Worm (Caenorhabditis elegans) whole organism, mixed stage, embryonic: ENCODE data around the gene F17E9.2.

ENCODE experiments used
- bed-3 ChIP-seq: fragments of 200-800 bp; sonication (Bioruptor generic); optimal IDR thresholded peaks from 3 replicates; lab custom pipeline; 2018; ENCODE audit warnings: mild to moderate bottlenecking, missing genetic modification characterization, moderate library complexity, missing compliant biosample characterization
- ceh-39 ChIP-seq: fragments of 150-350 bp; optimal IDR thresholded peaks from 2 replicates; lab custom pipeline; 2014; ENCODE audit warnings: missing biosample characterization, missing genetic modification characterization
- ceh-43 ChIP-seq: fragments of 200-800 bp; sonication (Bioruptor generic); optimal IDR thresholded peaks from 2 replicates; lab custom pipeline; 2018; ENCODE audit warnings: mild to moderate bottlenecking, missing genetic modification characterization, moderate library complexity, missing compliant biosample characterization
- ces-1 ChIP-seq: fragments of 150-350 bp; optimal IDR thresholded peaks from 2 replicates; lab custom pipeline; 2014; ENCODE audit warnings: missing biosample characterization, missing genetic modification reagents, missing genetic modification characterization
- elt-1 ChIP-seq: sonication (generic microtip); optimal IDR thresholded peaks from 2 replicates; lab custom pipeline; 2017; ENCODE audit warnings: missing genetic modification characterization, mild to moderate bottlenecking, missing compliant biosample characterization, antibody characterized with exemption, moderate library complexity, borderline replicate concordance; ENCODE audit not compliant: insufficient read depth
- lsy-2 ChIP-seq: fragments of 150-350 bp; optimal IDR thresholded peaks from 2 replicates; lab custom pipeline; 2014; ENCODE audit warnings: missing biosample characterization, missing genetic modification characterization
- nhr-12 ChIP-seq: fragments of 150-350 bp; optimal IDR thresholded peaks from 2 replicates; lab custom pipeline; 2014; ENCODE audit warnings: missing biosample characterization, missing genetic modification characterization
- nhr-76 ChIP-seq: sonication (generic microtip); optimal IDR thresholded peaks from 2 replicates; lab custom pipeline; 2017; ENCODE audit warnings: missing biosample characterization, missing genetic modification characterization
- ztf-11 ChIP-seq: fragments of 150-350 bp; optimal IDR thresholded peaks from 2 replicates; lab custom pipeline; 2014; ENCODE audit warnings: missing biosample characterization, missing genetic modification characterization

ce11 chrIV:8328913-8329312, 26.8 kb upstream of the F17E9.2 start, which contains the start of gene F35H10.2:
- no peak for TF ChIP-seq ztf-11 (tag; lab: Kevin White, UChicago)
- TF ChIP-seq nhr-76 (tag; lab: Kevin White, UChicago), result no peak
- no peak for TF ChIP-seq bed-3 (GFP tag; lab: Kevin White, UChicago)
- TF ChIP-seq lsy-2 (tag; lab: Kevin White, UChicago), result no peak
- no peak for TF ChIP-seq ces-1 (GFP tag; lab: Kevin White, UChicago)
- TF ChIP-seq nhr-12 (tag; lab: Kevin White, UChicago), result no peak
- no peak for TF ChIP-seq elt-1 (tag; lab: Kevin White, UChicago)
- no peak for TF ChIP-seq ceh-39 (tag; lab: Kevin White, UChicago)
- no peak for TF ChIP-seq ceh-43 (GFP tag; lab: Kevin White, UChicago)
